Worm (Caenorhabditis elegans) whole organism, L2 larva: ENCODE results near the gene gar-2.

Experiments
- F13H6.1 ChIP-seq: sonication (generic microtip); optimal IDR thresholded peaks from 2 replicates; lab custom pipeline; 2016; ENCODE audit warnings: missing genetic modification characterization, missing compliant biosample characterization
- R02D3.7 ChIP-seq: fragments of 150-350 bp; optimal IDR thresholded peaks from 2 replicates; lab custom pipeline; 2014; ENCODE audit warnings: missing biosample characterization, missing genetic modification characterization
- alr-1 ChIP-seq: fragments of 150-350 bp; optimal IDR thresholded peaks from 2 replicates; lab custom pipeline; 2014; ENCODE audit warnings: missing biosample characterization, missing genetic modification characterization
- ceh-16 ChIP-seq: fragments of 150-350 bp; optimal IDR thresholded peaks from 2 replicates; lab custom pipeline; 2014; ENCODE audit warnings: missing biosample characterization, missing genetic modification characterization
- ceh-82 ChIP-seq: fragments of 150-350 bp; optimal IDR thresholded peaks from 2 replicates; lab custom pipeline; 2014; ENCODE audit warnings: missing biosample characterization, missing genetic modification characterization
- dmd-4 ChIP-seq: sonication (generic microtip); optimal IDR thresholded peaks from 2 replicates; lab custom pipeline; 2017; ENCODE audit warnings: missing biosample characterization, missing genetic modification characterization
- elt-1 ChIP-seq: fragments of 150-350 bp; optimal IDR thresholded peaks from 2 replicates; lab custom pipeline; 2014; ENCODE audit warnings: missing biosample characterization, missing genetic modification characterization
- fos-1 ChIP-seq: fragments of 150-350 bp; optimal IDR thresholded peaks from 2 replicates; lab custom pipeline; 2014; ENCODE audit warnings: missing biosample characterization, missing genetic modification characterization
- gmeb-1 ChIP-seq: fragments of 150-350 bp; optimal IDR thresholded peaks from 2 replicates; lab custom pipeline; 2014; ENCODE audit warnings: missing biosample characterization, missing genetic modification characterization
- lin-11 ChIP-seq: fragments of 150-350 bp; sonication (generic microtip); optimal IDR thresholded peaks from 2 replicates; lab custom pipeline; 2014; ENCODE audit warnings: missing biosample characterization, missing genetic modification characterization, inconsistent platforms, mixed read lengths
- lin-13 ChIP-seq: fragments of 150-350 bp; optimal IDR thresholded peaks from 2 replicates; lab custom pipeline; 2014; ENCODE audit warnings: missing biosample characterization, missing genetic modification reagents, missing genetic modification characterization
- lin-39 ChIP-seq: fragments of 150-350 bp; optimal IDR thresholded peaks from 2 replicates; lab custom pipeline; 2014; ENCODE audit warnings: missing biosample characterization, missing genetic modification reagents, missing genetic modification characterization
- mab-5 ChIP-seq: fragments of 150-350 bp; optimal IDR thresholded peaks from 2 replicates; lab custom pipeline; 2014; ENCODE audit warnings: missing biosample characterization, missing genetic modification characterization
- mbf-1 ChIP-seq: sonication (generic microtip); optimal IDR thresholded peaks from 2 replicates; lab custom pipeline; 2017; ENCODE audit warnings: missing biosample characterization, missing genetic modification characterization
- nhr-11 ChIP-seq: fragments of 150-350 bp; optimal IDR thresholded peaks from 2 replicates; lab custom pipeline; 2014; ENCODE audit warnings: missing biosample characterization, missing genetic modification characterization
- nhr-12 ChIP-seq: fragments of 150-350 bp; optimal IDR thresholded peaks from 2 replicates; lab custom pipeline; 2014; ENCODE audit warnings: missing biosample characterization, missing genetic modification characterization
- nhr-129 ChIP-seq: fragments of 150-350 bp; optimal IDR thresholded peaks from 2 replicates; lab custom pipeline; 2014; ENCODE audit warnings: missing biosample characterization, missing genetic modification characterization
- nhr-21 ChIP-seq: fragments of 150-350 bp; optimal IDR thresholded peaks from 2 replicates; lab custom pipeline; 2014; ENCODE audit warnings: missing biosample characterization, missing genetic modification characterization
- nhr-23 ChIP-seq: fragments of 150-350 bp; optimal IDR thresholded peaks from 2 replicates; lab custom pipeline; 2014; ENCODE audit warnings: missing biosample characterization, missing genetic modification reagents, missing genetic modification characterization
- nhr-25 ChIP-seq: fragments of 150-350 bp; sonication (generic microtip); optimal IDR thresholded peaks from 3 replicates; lab custom pipeline; 2014; ENCODE audit warnings: missing biosample characterization, missing genetic modification characterization
- nhr-6 ChIP-seq: fragments of 150-350 bp; optimal IDR thresholded peaks from 2 replicates; lab custom pipeline; 2014; ENCODE audit warnings: missing biosample characterization, missing genetic modification characterization
- peb-1 ChIP-seq: fragments of 150-350 bp; optimal IDR thresholded peaks from 2 replicates; lab custom pipeline; 2014; ENCODE audit warnings: missing biosample characterization, missing genetic modification characterization
- sem-4 ChIP-seq: fragments of 150-350 bp; optimal IDR thresholded peaks from 2 replicates; lab custom pipeline; 2014; ENCODE audit warnings: missing biosample characterization, missing genetic modification reagents, missing genetic modification characterization
- skn-1 ChIP-seq: sonication (generic microtip); optimal IDR thresholded peaks from 2 replicates; lab custom pipeline; 2017; ENCODE audit warnings: missing biosample characterization, missing genetic modification characterization
- sma-9 ChIP-seq, 2 experiments: fragments of 150-350 bp in 1 of 2; sonication (generic microtip) in 1 of 2; optimal IDR thresholded peaks; 2 replicates each; lab custom pipeline; 2014 to 2016; ENCODE audit warnings: missing genetic modification characterization in 2 of 2, mild to moderate bottlenecking in 1 of 2, missing biosample characterization in 1 of 2, missing compliant biosample characterization in 1 of 2, missing genetic modification reagents in 1 of 2, moderate library complexity in 1 of 2
- snpc-4 ChIP-seq: fragments of 150-350 bp; optimal IDR thresholded peaks from 2 replicates; lab custom pipeline; 2014; ENCODE audit warnings: missing biosample characterization, missing genetic modification characterization
- unc-39 ChIP-seq: fragments of 150-350 bp; optimal IDR thresholded peaks from 2 replicates; lab custom pipeline; 2014; ENCODE audit warnings: missing biosample characterization, missing genetic modification characterization
- unc-55 ChIP-seq: fragments of 150-350 bp; sonication (generic microtip); optimal IDR thresholded peaks from 3 replicates; lab custom pipeline; 2014; ENCODE audit warnings: missing biosample characterization, missing genetic modification reagents, missing genetic modification characterization
- unc-62 ChIP-seq: fragments of 150-350 bp; optimal IDR thresholded peaks from 2 replicates; lab custom pipeline; 2014; ENCODE audit warnings: missing biosample characterization, missing genetic modification reagents, missing genetic modification characterization
- zag-1 ChIP-seq: fragments of 150-350 bp; optimal IDR thresholded peaks from 2 replicates; lab custom pipeline; 2014; ENCODE audit warnings: missing biosample characterization, missing genetic modification characterization
- ztf-1 ChIP-seq: fragments of 200-800 bp; sonication (Bioruptor generic); conservative IDR thresholded peaks from 2 replicates; pipeline ENCODE4 v1.3.6; 2022; ENCODE audit warnings: missing genetic modification characterization, missing compliant biosample characterization
- ztf-11 ChIP-seq: sonication (generic microtip); optimal IDR thresholded peaks from 2 replicates; lab custom pipeline; 2017; ENCODE audit warnings: missing biosample characterization, missing genetic modification characterization
- ztf-4 ChIP-seq: fragments of 150-350 bp; optimal IDR thresholded peaks from 2 replicates; lab custom pipeline; 2014; ENCODE audit warnings: missing biosample characterization, missing genetic modification characterization

gar-2 gene

ce11 chrIII:6317345-6317744 lies 8.2 kb downstream of the gar-2 start:
- peak; percentile 71 for TF ChIP-seq sma-9 (GFP tag; optimal IDR thresholded peaks at IDR 0.05; lab: Kevin White, UChicago)
- TF ChIP-seq sma-9 (tag; optimal IDR thresholded peaks at IDR 0.05; lab: Kevin White, UChicago), result no peak
- TF ChIP-seq F13H6.1 (tag; lab: Kevin White, UChicago), result no peak

- no peak for TF ChIP-seq dmd-4 (tag; lab: Kevin White, UChicago)
- TF ChIP-seq ceh-82 (tag; lab: Kevin White, UChicago), result no peak
- no peak for TF ChIP-seq peb-1
- no peak for TF ChIP-seq nhr-129 (tag; lab: Kevin White, UChicago)
- no peak for TF ChIP-seq ztf-4 (tag; lab: Kevin White, UChicago)
- TF ChIP-seq R02D3.7 (tag; lab: Kevin White, UChicago), result no peak
- no peak for TF ChIP-seq mab-5 (tag; lab: Kevin White, UChicago)
- TF ChIP-seq nhr-25 (tag; lab: Kevin White, UChicago), result no peak
- no peak for TF ChIP-seq elt-1 (tag; lab: Kevin White, UChicago)
- no peak for TF ChIP-seq skn-1 (tag; lab: Kevin White, UChicago)
- no peak for TF ChIP-seq mbf-1 (tag; lab: Kevin White, UChicago)
- TF ChIP-seq lin-13 (GFP tag; lab: Kevin White, UChicago), result no peak
- TF ChIP-seq F13H6.1 (tag; lab: Kevin White, UChicago), result no peak
Measured at ce11 chrIII:6324139-6324538, 15.0 kb downstream of the gar-2 start, which contains the start of gene C56G2.5. TSS of gene C56G2.5 (minus strand) at chrIII:6324239.

ce11 chrIII:6331211-6331782 lies 22.1 kb downstream of the gar-2 start, which contains the start of gene C56G2.4:
TSS of gene C56G2.4 (plus strand) at chrIII:6331732.
- TF ChIP-seq unc-62 (GFP tag; lab: Kevin White, UChicago), result no peak
- TF ChIP-seq ceh-16, result no peak
- no peak for TF ChIP-seq gmeb-1 (tag; lab: Kevin White, UChicago)
- TF ChIP-seq F13H6.1 (tag; lab: Kevin White, UChicago), result no peak
- TF ChIP-seq nhr-6 (tag; lab: Kevin White, UChicago), result no peak
- TF ChIP-seq ztf-1 (GFP tag; lab: Robert Waterston, UW), result no peak
- TF ChIP-seq sma-9 (GFP tag; optimal IDR thresholded peaks at IDR 0.05; lab: Kevin White, UChicago), result no peak
- no peak for TF ChIP-seq sma-9 (tag; optimal IDR thresholded peaks at IDR 0.05; lab: Kevin White, UChicago)
- no peak for TF ChIP-seq lin-11 (tag; lab: Kevin White, UChicago)
- TF ChIP-seq lin-39 (tag; lab: Kevin White, UChicago), result no peak
- no peak for TF ChIP-seq mab-5 (tag; lab: Kevin White, UChicago)
- no peak for TF ChIP-seq nhr-23 (tag; lab: Kevin White, UChicago)
- no peak for TF ChIP-seq snpc-4 (tag; lab: Kevin White, UChicago)
- TF ChIP-seq alr-1 (tag; lab: Kevin White, UChicago), result no peak
- no peak for TF ChIP-seq peb-1
- TF ChIP-seq mbf-1 (tag; lab: Kevin White, UChicago), result no peak

ce11 chrIII:6334364-6334763 lies 25.2 kb downstream of the gar-2 start:
- TF ChIP-seq nhr-6 (tag; lab: Kevin White, UChicago) (no peak), ztf-11 (tag; lab: Kevin White, UChicago) (no peak), ceh-16 (no peak), zag-1 (tag; lab: Kevin White, UChicago) (no peak), elt-1 (tag; lab: Kevin White, UChicago) (no peak), nhr-21 (tag; lab: Kevin White, UChicago) (no peak), nhr-12 (tag; lab: Kevin White, UChicago) (no peak), mbf-1 (tag; lab: Kevin White, UChicago) (no peak), dmd-4 (tag; lab: Kevin White, UChicago) (no peak), fos-1 (tag; lab: Kevin White, UChicago) (no peak), sem-4 (no peak), nhr-11 (tag; lab: Kevin White, UChicago) (no peak), unc-39 (tag; lab: Kevin White, UChicago) (no peak), sma-9 (GFP tag; optimal IDR thresholded peaks at IDR 0.05; lab: Kevin White, UChicago) (no peak), sma-9 (tag; optimal IDR thresholded peaks at IDR 0.05; lab: Kevin White, UChicago) (no peak), R02D3.7 (tag; lab: Kevin White, UChicago) (no peak), ztf-4 (tag; lab: Kevin White, UChicago) (no peak), unc-55 (no peak)
